Fruit fly (Drosophila melanogaster) whole organism, prepupa: ENCODE measurements around the gene CG6962.

ENCODE experiments used
- CG10631 ChIP-seq: fragments of 200-800 bp; sonication (Bioruptor generic); optimal IDR thresholded peaks from 2 replicates; lab custom pipeline; 2016; ENCODE audit warnings: missing biosample characterization, missing genetic modification characterization
- CG10669 ChIP-seq: fragments of 200-800 bp; sonication (Bioruptor generic); optimal IDR thresholded peaks from 3 replicates; lab custom pipeline; 2018; ENCODE audit warnings: missing biosample characterization, mild to moderate bottlenecking, missing genetic modification characterization, moderate library complexity
- CG11294 ChIP-seq: fragments of 200-800 bp; sonication (Bioruptor generic); IDR thresholded peaks from 2 replicates; pipeline ENCODE4 v1.3.6; 2022; ENCODE audit warnings: missing biosample characterization, missing genetic modification characterization
- CG11762 ChIP-seq: fragments of 200-800 bp; sonication (Bioruptor generic); optimal IDR thresholded peaks from 3 replicates; lab custom pipeline; 2016; ENCODE audit warnings: missing biosample characterization, missing genetic modification characterization; ENCODE audit not compliant: insufficient read depth
- CG11902 ChIP-seq: fragments of 200-800 bp; sonication (Bioruptor generic); optimal IDR thresholded peaks from 3 replicates; lab custom pipeline; 2016; ENCODE audit warnings: missing biosample characterization, missing genetic modification characterization
- CG15336 ChIP-seq: fragments of 200-800 bp; sonication (Bioruptor generic); IDR thresholded peaks from 2 replicates; pipeline ENCODE4 v1.3.6; 2022; ENCODE audit warnings: missing biosample characterization, missing genetic modification characterization
- CG1621 ChIP-seq: fragments of 200-800 bp; sonication (Bioruptor generic); optimal IDR thresholded peaks from 3 replicates; lab custom pipeline; 2018; ENCODE audit warnings: missing biosample characterization, mild to moderate bottlenecking, missing genetic modification characterization
- CG16779 ChIP-seq: fragments of 200-800 bp; sonication (Bioruptor generic); optimal IDR thresholded peaks from 3 replicates; lab custom pipeline; 2017; ENCODE audit warnings: missing biosample characterization, mild to moderate bottlenecking, missing genetic modification characterization
- CG3032 ChIP-seq: fragments of 200-800 bp; optimal IDR thresholded peaks from 2 replicates; lab custom pipeline; 2019; ENCODE audit warnings: missing biosample characterization, mild to moderate bottlenecking, missing genetic modification characterization, moderate library complexity
- CG31627 ChIP-seq: fragments of 200-800 bp; sonication (Bioruptor generic); optimal IDR thresholded peaks from 3 replicates; lab custom pipeline; 2016; ENCODE audit warnings: missing biosample characterization, missing genetic modification characterization
- CG32006 ChIP-seq: fragments of 200-800 bp; sonication (Bioruptor generic); optimal IDR thresholded peaks from 3 replicates; lab custom pipeline; 2017; ENCODE audit warnings: missing biosample characterization, mild to moderate bottlenecking, missing genetic modification characterization
- CG3919 ChIP-seq: fragments of 200-800 bp; sonication (Bioruptor generic); optimal IDR thresholded peaks from 3 replicates; lab custom pipeline; 2016; ENCODE audit warnings: missing biosample characterization, missing genetic modification characterization
- CG6163 ChIP-seq: fragments of 200-800 bp; sonication (Bioruptor generic); IDR thresholded peaks from 3 replicates; pipeline ENCODE4 v1.3.6; 2022; ENCODE audit warnings: missing biosample characterization, missing genetic modification characterization
- CG6276 ChIP-seq: fragments of 200-800 bp; sonication (Bioruptor generic); optimal IDR thresholded peaks from 2 replicates; lab custom pipeline; 2017; ENCODE audit warnings: missing biosample characterization, mild to moderate bottlenecking, missing genetic modification characterization
- CG6792 ChIP-seq: fragments of 200-800 bp; sonication (Bioruptor generic); optimal IDR thresholded peaks from 3 replicates; lab custom pipeline; 2016; ENCODE audit warnings: missing biosample characterization, missing genetic modification characterization
- CG6808 ChIP-seq: fragments of 200-800 bp; sonication (Bioruptor generic); optimal IDR thresholded peaks from 3 replicates; lab custom pipeline; 2017; ENCODE audit warnings: missing biosample characterization, missing genetic modification characterization, mild to moderate bottlenecking, moderate library complexity, missing genetic modification reagents
- CG6854 ChIP-seq: fragments of 200-800 bp; sonication (Bioruptor generic); optimal IDR thresholded peaks from 2 replicates; lab custom pipeline; 2017; ENCODE audit warnings: missing biosample characterization, mild to moderate bottlenecking, missing genetic modification characterization
- CG8119 ChIP-seq: fragments of 200-800 bp; sonication (Bioruptor generic); IDR thresholded peaks from 3 replicates; pipeline ENCODE4 v1.3.6; 2022; ENCODE audit warnings: missing biosample characterization, missing genetic modification characterization
- CG8319 ChIP-seq: fragments of 200-800 bp; sonication (Bioruptor generic); optimal IDR thresholded peaks from 3 replicates; lab custom pipeline; 2016; ENCODE audit warnings: missing biosample characterization, missing genetic modification characterization
- Eip75B ChIP-seq: fragments of 200-800 bp; sonication (Bioruptor generic); optimal IDR thresholded peaks from 3 replicates; lab custom pipeline; 2016; ENCODE audit warnings: missing biosample characterization, missing genetic modification characterization
- Eip78C ChIP-seq: fragments of 200-800 bp; sonication (Bioruptor generic); peaks from one replicate; lab custom pipeline; 2016; ENCODE audit warnings: missing biosample characterization, missing genetic modification characterization
- Ets21C ChIP-seq: fragments of 200-800 bp; sonication (Bioruptor generic); optimal IDR thresholded peaks from 3 replicates; lab custom pipeline; 2016; ENCODE audit warnings: missing biosample characterization, missing genetic modification characterization
- Gug ChIP-seq: fragments of 200-800 bp; sonication (Bioruptor generic); IDR thresholded peaks from 2 replicates; pipeline ENCODE4 v1.3.6; 2022; ENCODE audit warnings: missing biosample characterization, missing genetic modification characterization
- Hr38 ChIP-seq: sonication (Bioruptor generic); optimal IDR thresholded peaks from 2 replicates; lab custom pipeline; 2016; ENCODE audit warnings: missing biosample characterization, missing genetic modification characterization
- Hr39 ChIP-seq: fragments of 200-800 bp; sonication (Bioruptor generic); optimal IDR thresholded peaks from 2 replicates; lab custom pipeline; 2016; ENCODE audit warnings: missing biosample characterization, missing genetic modification characterization
- Hr4 ChIP-seq: fragments of 200-800 bp; sonication (Bioruptor generic); optimal IDR thresholded peaks from 3 replicates; lab custom pipeline; 2016; ENCODE audit warnings: missing biosample characterization, missing genetic modification characterization
- Lpt ChIP-seq: fragments of 200-800 bp; sonication (Bioruptor generic); optimal IDR thresholded peaks from 3 replicates; lab custom pipeline; 2016; ENCODE audit warnings: missing biosample characterization, missing genetic modification characterization
- Met ChIP-seq: fragments of 200-800 bp; sonication (Bioruptor generic); optimal IDR thresholded peaks from 3 replicates; lab custom pipeline; 2016; ENCODE audit warnings: missing biosample characterization, missing genetic modification characterization
- OdsH ChIP-seq: fragments of 200-800 bp; sonication (Bioruptor generic); optimal IDR thresholded peaks from 3 replicates; lab custom pipeline; 2016; ENCODE audit warnings: missing biosample characterization, missing genetic modification characterization
- Smox ChIP-seq: fragments of 200-800 bp; sonication (Bioruptor generic); optimal IDR thresholded peaks from 3 replicates; lab custom pipeline; 2016; ENCODE audit warnings: missing biosample characterization, missing genetic modification characterization
- Sox102F ChIP-seq: fragments of 200-800 bp; sonication (Bioruptor generic); optimal IDR thresholded peaks from 2 replicates; lab custom pipeline; 2016; ENCODE audit warnings: missing biosample characterization, mild to moderate bottlenecking, missing genetic modification characterization
- Sox14 ChIP-seq: fragments of 200-800 bp; sonication (Bioruptor generic); optimal IDR thresholded peaks from 3 replicates; lab custom pipeline; 2016; ENCODE audit warnings: missing biosample characterization, missing genetic modification characterization
- achi ChIP-seq: fragments of 200-800 bp; sonication (Bioruptor generic); optimal IDR thresholded peaks from 3 replicates; lab custom pipeline; 2016; ENCODE audit warnings: missing biosample characterization, missing genetic modification characterization
- acj6 ChIP-seq: fragments of 200-800 bp; sonication (Bioruptor generic); optimal IDR thresholded peaks from 3 replicates; lab custom pipeline; 2016; ENCODE audit warnings: missing biosample characterization, missing genetic modification characterization
- dac ChIP-seq: fragments of 200-800 bp; sonication (Bioruptor generic); optimal IDR thresholded peaks from 2 replicates; lab custom pipeline; 2017; ENCODE audit warnings: missing biosample characterization, mild to moderate bottlenecking, missing genetic modification characterization
- dsx ChIP-seq: fragments of 200-800 bp; optimal IDR thresholded peaks from 3 replicates; lab custom pipeline; 2019; ENCODE audit warnings: missing biosample characterization, mild to moderate bottlenecking, missing genetic modification characterization, moderate library complexity; ENCODE audit not compliant: poor library complexity, severe bottlenecking
- eg ChIP-seq: fragments of 200-800 bp; sonication (Bioruptor generic); IDR thresholded peaks from 3 replicates; pipeline ENCODE4 v1.3.6; 2022; ENCODE audit warnings: missing biosample characterization, missing genetic modification characterization
- esn ChIP-seq: fragments of 200-800 bp; sonication (Bioruptor generic); optimal IDR thresholded peaks from 2 replicates; lab custom pipeline; 2016; ENCODE audit warnings: missing biosample characterization, mild to moderate bottlenecking, missing genetic modification characterization, moderate library complexity
- fd59A ChIP-seq: fragments of 200-800 bp; sonication (Bioruptor generic); optimal IDR thresholded peaks from 2 replicates; lab custom pipeline; 2017; ENCODE audit warnings: missing biosample characterization, mild to moderate bottlenecking, missing genetic modification characterization, missing genetic modification reagents
- fkh ChIP-seq: fragments of 200-800 bp; sonication (Bioruptor generic); optimal IDR thresholded peaks from 3 replicates; lab custom pipeline; 2017; ENCODE audit warnings: missing biosample characterization, mild to moderate bottlenecking, missing genetic modification characterization, moderate library complexity
- lz ChIP-seq: fragments of 200-800 bp; sonication (Bioruptor generic); optimal IDR thresholded peaks from 3 replicates; lab custom pipeline; 2016; ENCODE audit warnings: missing biosample characterization, missing genetic modification characterization
- net ChIP-seq: fragments of 200-800 bp; sonication (Bioruptor generic); optimal IDR thresholded peaks from 3 replicates; lab custom pipeline; 2016; ENCODE audit warnings: missing biosample characterization, missing genetic modification characterization
- pdm3 ChIP-seq: fragments of 200-800 bp; sonication (Bioruptor generic); optimal IDR thresholded peaks from 3 replicates; lab custom pipeline; 2016; ENCODE audit warnings: missing biosample characterization, missing genetic modification characterization
- salr ChIP-seq, 2 experiments: fragments of 200-800 bp; sonication (Bioruptor generic); optimal IDR thresholded peaks; 3 replicates each; lab custom pipeline; 2016 to 2018; ENCODE audit warnings: missing biosample characterization in 2 of 2, missing genetic modification characterization in 2 of 2, mild to moderate bottlenecking in 1 of 2
- ss ChIP-seq, 2 experiments: fragments of 200-800 bp; sonication (Bioruptor generic); optimal IDR thresholded peaks; 2 replicates in 1 of 2; 3 replicates in 1 of 2; lab custom pipeline; 2017 to 2018; ENCODE audit warnings: mild to moderate bottlenecking in 2 of 2, missing biosample characterization in 2 of 2, missing genetic modification characterization in 2 of 2, moderate library complexity in 1 of 2
- svp ChIP-seq: fragments of 200-800 bp; sonication (Bioruptor generic); peaks from one replicate; lab custom pipeline; 2016; ENCODE audit warnings: missing biosample characterization, missing genetic modification characterization

Gene CG6962

dm6 chr3R:11869169-11869568 lies 13.2 kb downstream of the CG6962 start, which contains the start of gene CG6959:
Gene CG6959, minus strand, starts transcription at chr3R:11869460.
- TF ChIP-seq Eip78C (peak; percentile 65), Hr39 (GFP tag; lab: Kevin White, UChicago) (no peak), dsx (GFP tag; lab: Kevin White, UChicago) (peak; percentile 20), Gug (GFP tag; lab: Robert Waterston, UW) (peak; percentile 13; the same call in 1 of the 2 replicates), CG10669 (GFP tag; lab: Kevin White, UChicago) (peak; percentile 2), Sox102F (peak; percentile 21), CG1621 (tag; lab: Kevin White, UChicago) (peak; percentile 8), Sox14 (GFP tag; lab: Kevin White, UChicago) (peak; percentile 48), CG16779 (no peak), CG10631 (GFP tag; lab: Kevin White, UChicago) (no peak), Smox (GFP tag; lab: Kevin White, UChicago) (no peak), CG3919 (GFP tag; lab: Kevin White, UChicago) (no peak), CG6163 (peak; percentile 55; the same call in 1 of the 3 replicates), fkh (GFP tag; lab: Kevin White, UChicago) (peak; percentile 56), CG15336 (GFP tag; lab: Robert Waterston, UW) (peak; percentile 23; the same call in 1 of the 2 replicates), achi (GFP tag; lab: Kevin White, UChicago) (no peak), Hr38 (no peak), eg (GFP tag; lab: Robert Waterston, UW) (peak; percentile 64), net (GFP tag; lab: Kevin White, UChicago) (peak; percentile 28), pdm3 (peak; percentile 3), Eip75B (GFP tag; lab: Kevin White, UChicago) (no peak), CG6792 (GFP tag; lab: Kevin White, UChicago) (no peak), esn (GFP tag; lab: Kevin White, UChicago) (peak; percentile 16), CG3032 (no peak), CG11294 (GFP tag; lab: Robert Waterston, UW) (no peak; the same call in 1 of the 2 replicates)

dm6 chr3R:11868562-11868961 lies 13.8 kb downstream of the CG6962 start:
- TF ChIP-seq CG31627 (GFP tag; lab: Kevin White, UChicago) (no peak), CG6163 (0 out of 3 replicates have a peak, but pooled peaks have one; percentile 5), CG11762 (no peak), CG15336 (GFP tag; lab: Robert Waterston, UW) (0 out of 2 replicates have a peak, but pooled peaks have one; percentile 14), net (GFP tag; lab: Kevin White, UChicago) (no peak)

- TF ChIP-seq CG8319 (GFP tag; lab: Kevin White, UChicago): no peak
- no peak for TF ChIP-seq lz (GFP tag; lab: Kevin White, UChicago)
- TF ChIP-seq OdsH (GFP tag; lab: Kevin White, UChicago): no peak
- peak; percentile 66 to 75 for TF ChIP-seq ss (GFP tag; optimal IDR thresholded peaks at IDR 0.05; lab: Kevin White, UChicago)
- TF ChIP-seq dac: no peak
- TF ChIP-seq CG3032: peak; percentile 0
- no peak for TF ChIP-seq CG6854 (GFP tag; lab: Kevin White, UChicago)
- TF ChIP-seq fd59A (GFP tag; lab: Kevin White, UChicago): peak; percentile 31
- TF ChIP-seq CG11902 (GFP tag; lab: Kevin White, UChicago): no peak
- no peak for TF ChIP-seq Sox102F
- TF ChIP-seq CG6808 (GFP tag; lab: Kevin White, UChicago): peak; percentile 65
- TF ChIP-seq CG16779: no peak
- no peak for TF ChIP-seq Met (GFP tag; lab: Kevin White, UChicago)
- TF ChIP-seq CG32006: no peak
- TF ChIP-seq salr (GFP tag; optimal IDR thresholded peaks at IDR 0.05; lab: Kevin White, UChicago): peak in 1 of 2 experiments; percentile 27
- no peak for TF ChIP-seq achi (GFP tag; lab: Kevin White, UChicago)
- TF ChIP-seq Sox14 (GFP tag; lab: Kevin White, UChicago): no peak
- TF ChIP-seq Ets21C (GFP tag; lab: Kevin White, UChicago): no peak
- TF ChIP-seq Lpt (GFP tag; lab: Kevin White, UChicago): peak; percentile 38
- no peak for TF ChIP-seq esn (GFP tag; lab: Kevin White, UChicago)
- TF ChIP-seq svp: no peak
- no peak for TF ChIP-seq fkh (GFP tag; lab: Kevin White, UChicago)
- peak; percentile 37; the same call in 1 of the 3 replicates for TF ChIP-seq eg (GFP tag; lab: Robert Waterston, UW)
- no peak for TF ChIP-seq Hr4 (GFP tag; lab: Kevin White, UChicago)
- TF ChIP-seq acj6 (GFP tag; lab: Kevin White, UChicago): no peak
- peak; percentile 85 for TF ChIP-seq dsx (GFP tag; lab: Kevin White, UChicago)
- TF ChIP-seq CG6276 (GFP tag; lab: Kevin White, UChicago): no peak
- TF ChIP-seq CG31627 (GFP tag; lab: Kevin White, UChicago): no peak
- no peak for TF ChIP-seq net (GFP tag; lab: Kevin White, UChicago)
- TF ChIP-seq CG11294 (GFP tag; lab: Robert Waterston, UW): no peak
- TF ChIP-seq CG8119: peak; percentile 40; the same call in 2 of the 3 replicates
Observed at dm6 chr3R:11865132-11865531, 17.2 kb downstream of the CG6962 start.
